Worm (Caenorhabditis elegans) whole organism, mixed stage, embryonic: ENCODE data around the gene srbc-60.

ENCODE experiments used
- blmp-1 ChIP-seq: fragments of 150-350 bp; optimal IDR thresholded peaks from 2 replicates; lab custom pipeline; 2014; ENCODE audit warnings: missing biosample characterization, missing genetic modification characterization
- ceh-39 ChIP-seq: fragments of 150-350 bp; optimal IDR thresholded peaks from 2 replicates; lab custom pipeline; 2014; ENCODE audit warnings: missing biosample characterization, missing genetic modification characterization
- ces-1 ChIP-seq: fragments of 150-350 bp; optimal IDR thresholded peaks from 2 replicates; lab custom pipeline; 2014; ENCODE audit warnings: missing biosample characterization, missing genetic modification reagents, missing genetic modification characterization
- hlh-1 ChIP-seq: fragments of 150-350 bp; optimal IDR thresholded peaks from 2 replicates; lab custom pipeline; 2014; ENCODE audit warnings: missing biosample characterization, missing genetic modification reagents, missing genetic modification characterization
- lin-13 ChIP-seq: fragments of 150-350 bp; optimal IDR thresholded peaks from 2 replicates; lab custom pipeline; 2014; ENCODE audit warnings: missing biosample characterization, missing genetic modification characterization
- lsy-2 ChIP-seq: fragments of 150-350 bp; optimal IDR thresholded peaks from 2 replicates; lab custom pipeline; 2014; ENCODE audit warnings: missing biosample characterization, missing genetic modification characterization
- mab-5 ChIP-seq: fragments of 150-350 bp; optimal IDR thresholded peaks from 2 replicates; lab custom pipeline; 2014; ENCODE audit warnings: missing biosample characterization, missing genetic modification characterization
- mep-1 ChIP-seq: fragments of 150-350 bp; optimal IDR thresholded peaks from 2 replicates; lab custom pipeline; 2017; ENCODE audit warnings: missing biosample characterization, missing genetic modification reagents, missing genetic modification characterization, inconsistent platforms
- nhr-237 ChIP-seq: fragments of 150-350 bp; optimal IDR thresholded peaks from 2 replicates; lab custom pipeline; 2014; ENCODE audit warnings: missing biosample characterization, missing genetic modification characterization
- nhr-28 ChIP-seq: fragments of 150-350 bp; optimal IDR thresholded peaks from 2 replicates; lab custom pipeline; 2014; ENCODE audit warnings: missing biosample characterization, missing genetic modification characterization
- pha-4 ChIP-seq: fragments of 150-350 bp; optimal IDR thresholded peaks from 2 replicates; lab custom pipeline; 2018; ENCODE audit warnings: missing biosample characterization, missing genetic modification reagents, missing genetic modification characterization
- snpc-4 ChIP-seq: fragments of 150-350 bp; optimal IDR thresholded peaks from 2 replicates; lab custom pipeline; 2014; ENCODE audit warnings: missing biosample characterization, missing genetic modification characterization
- unc-39 ChIP-seq: fragments of 150-350 bp; optimal IDR thresholded peaks from 2 replicates; lab custom pipeline; 2014; ENCODE audit warnings: missing biosample characterization, missing genetic modification characterization

ce11 chrV:772210-772609 is 7.9 kb upstream of the srbc-60 start:
- TF ChIP-seq pha-4 (tag; lab: Kevin White, UChicago), result no peak
- no peak for TF ChIP-seq nhr-237 (tag; lab: Kevin White, UChicago)
- no peak for TF ChIP-seq ceh-39 (tag; lab: Kevin White, UChicago)
- TF ChIP-seq nhr-28, result no peak
- no peak for TF ChIP-seq ces-1
- no peak for TF ChIP-seq mep-1 (tag; lab: Kevin White, UChicago)
- no peak for TF ChIP-seq lsy-2 (tag; lab: Kevin White, UChicago)
- no peak for TF ChIP-seq unc-39
- no peak for TF ChIP-seq hlh-1 (tag; lab: Kevin White, UChicago)
- TF ChIP-seq lin-13 (tag; lab: Kevin White, UChicago), result no peak
- TF ChIP-seq blmp-1 (tag; lab: Kevin White, UChicago), result no peak
- TF ChIP-seq snpc-4 (tag; lab: Kevin White, UChicago), result no peak
- TF ChIP-seq mab-5 (tag; lab: Kevin White, UChicago), result no peak
